Fruit fly (Drosophila melanogaster): ENCODE data around the gene hth.

The hth gene

DNA sequence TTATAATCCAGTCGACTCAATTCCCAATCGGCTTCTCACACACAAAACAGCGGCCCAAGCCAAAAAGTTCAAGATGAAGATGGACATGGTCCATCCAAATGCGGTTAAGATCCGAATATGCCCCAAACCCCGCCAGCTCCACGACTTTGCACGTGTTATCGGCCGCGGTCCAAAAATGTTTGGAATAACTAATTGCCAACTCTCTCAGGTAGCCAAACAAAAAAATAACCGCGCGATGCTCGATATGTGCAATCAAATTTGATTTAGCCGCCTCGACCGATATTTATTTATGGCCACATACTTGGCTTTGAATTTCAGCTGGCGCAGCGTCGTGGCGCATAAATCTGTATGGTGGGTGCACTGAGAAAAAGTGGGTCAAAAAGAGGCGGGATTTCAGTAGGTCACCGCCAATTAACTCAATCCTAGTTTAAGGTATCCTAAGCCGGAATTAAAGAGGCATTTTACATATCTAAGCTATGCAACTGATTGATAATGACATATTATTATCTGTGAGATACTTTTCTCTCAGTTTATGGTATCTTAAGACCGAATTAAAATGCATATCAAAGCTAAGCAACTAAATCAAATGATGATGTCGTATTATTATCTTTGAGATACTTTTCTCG is 9.3 kb upstream of the hth start (continued):
- TF ChIP-seq YL-1 (GFP tag; optimal IDR thresholded peaks at IDR 0.05) (no peak), cato (GFP tag; optimal IDR thresholded peaks at IDR 0.05; ENCODE audit: borderline replicate concordance) (peak; percentile 28), chn (GFP tag; optimal IDR thresholded peaks at IDR 0.05) (peak; percentile 52), gcm2 (GFP tag; optimal IDR thresholded peaks at IDR 0.05) (no peak), Lpt (GFP tag; optimal IDR thresholded peaks at IDR 0.05) (no peak), prd (optimal IDR thresholded peaks at IDR 0.05) (no peak), prd (GFP tag; IDR thresholded peaks at IDR 0.05) (peak; percentile 70; the same call in 2 of the 3 replicates), CG8944 (GFP tag; optimal IDR thresholded peaks at IDR 0.05) (peak; percentile 9), CG1233 (GFP tag; optimal IDR thresholded peaks at IDR 0.05) (peak; percentile 13), B-H1 (GFP tag; IDR thresholded peaks at IDR 0.05) (no peak; the same call in 2 of the 3 replicates), seq (GFP tag; IDR thresholded peaks at IDR 0.05) (peak; percentile 77), CG4424 (GFP tag; optimal IDR thresholded peaks at IDR 0.05) (peak; percentile 55), PHDP (tag; optimal IDR thresholded peaks at IDR 0.05) (peak; percentile 3), Hsf (GFP tag; optimal IDR thresholded peaks at IDR 0.05) (peak; percentile 17), Trl (optimal IDR thresholded peaks at IDR 0.05) (no peak), Trl (GFP tag; optimal IDR thresholded peaks at IDR 0.05) (no peak), slp2 (GFP tag; optimal IDR thresholded peaks at IDR 0.05) (peak; percentile 25), D19A (tag; optimal IDR thresholded peaks at IDR 0.05) (peak; percentile 18), Sry-β (GFP tag; optimal IDR thresholded peaks at IDR 0.05) (no peak), H2.0 (GFP tag; IDR thresholded peaks at IDR 0.05) (peak; percentile 62), dmrt99B (tag; optimal IDR thresholded peaks at IDR 0.05) (peak; percentile 79), CG2678 (tag; optimal IDR thresholded peaks at IDR 0.05) (peak; percentile 53), Ssrp (tag; optimal IDR thresholded peaks at IDR 0.05) (peak; percentile 42), CG14441 (GFP tag; IDR thresholded peaks at IDR 0.05) (peak; percentile 79), CG7963 (GFP tag; IDR thresholded peaks at IDR 0.05; ENCODE audit: partially characterized antibody) (no peak), Drgx (GFP tag; IDR thresholded peaks at IDR 0.05) (no peak), Ptx1 (GFP tag; IDR thresholded peaks at IDR 0.05) (peak; percentile 78), CG14014 (GFP tag; IDR thresholded peaks at IDR 0.05) (peak; percentile 31; the same call in 1 of the 2 replicates), CG9876 (GFP tag; optimal IDR thresholded peaks at IDR 0.05) (no peak), CG2875 (GFP tag; optimal IDR thresholded peaks at IDR 0.05) (peak; percentile 40), CG12155 (GFP tag; optimal IDR thresholded peaks at IDR 0.05) (no peak), Awh (GFP tag; IDR thresholded peaks at IDR 0.05) (peak; percentile 48; the same call in 1 of the 2 replicates), hth (optimal IDR thresholded peaks at IDR 0.05) (no peak), CG8388 (GFP tag; optimal IDR thresholded peaks at IDR 0.05) (peak; percentile 8), org-1 (GFP tag; optimal IDR thresholded peaks at IDR 0.05) (peak; percentile 14), Hand (GFP tag; optimal IDR thresholded peaks at IDR 0.05) (no peak), tap (tag; optimal IDR thresholded peaks at IDR 0.05) (peak; percentile 26), Sox102F (GFP tag; optimal IDR thresholded peaks at IDR 0.05) (peak; percentile 76), CG32532 (GFP tag; IDR thresholded peaks at IDR 0.05) (no peak), gce (GFP tag; IDR thresholded peaks at IDR 0.05) (no peak), CG4820 (GFP tag; optimal IDR thresholded peaks at IDR 0.05) (peak; percentile 37), ato (GFP tag; IDR thresholded peaks at IDR 0.05; ENCODE audit: partially characterized antibody) (no peak), CG14667 (GFP tag; IDR thresholded peaks at IDR 0.05) (peak; percentile 25; the same call in 1 of the 2 replicates), fru (optimal IDR thresholded peaks at IDR 0.05) (no peak), CG13624 (GFP tag; optimal IDR thresholded peaks at IDR 0.05) (no peak), Atf-2 (GFP tag; optimal IDR thresholded peaks at IDR 0.05) (peak; percentile 47), Xbp1 (GFP tag; optimal IDR thresholded peaks at IDR 0.05) (peak; percentile 63), CG10321 (GFP tag; IDR thresholded peaks at IDR 0.05) (peak; percentile 38; the same call in 1 of the 2 replicates), otp (GFP tag; IDR thresholded peaks at IDR 0.05) (peak; percentile 58; the same call in 1 of the 3 replicates), ttk (GFP tag; IDR thresholded peaks at IDR 0.05) (peak; percentile 58), CG11695 (GFP tag; IDR thresholded peaks at IDR 0.05) (peak; percentile 41; the same call in 1 of the 3 replicates), CG2889 (GFP tag; IDR thresholded peaks at IDR 0.05) (no peak)

Data from whole organism, embryonic.